Fruit fly (Drosophila melanogaster): ENCODE data around the gene CG32579.

dm6 chrX:16275854-16276338, 47.2 kb upstream of the CG32579 start, which contains the start of the genes kat80 and Prosalpha4:
- no peak for TF ChIP-seq usp (GFP tag; optimal IDR thresholded peaks at IDR 0.05)
- TF ChIP-seq Dll (optimal IDR thresholded peaks at IDR 0.05), result no peak
- no peak for TF ChIP-seq CG8478 (optimal IDR thresholded peaks at IDR 0.05)
- no peak for TF ChIP-seq pan (optimal IDR thresholded peaks at IDR 0.05)
- TF ChIP-seq psq (optimal IDR thresholded peaks at IDR 0.05), result no peak
- TF ChIP-seq EcR (GFP tag; optimal IDR thresholded peaks at IDR 0.05), result no peak
